Worm (Caenorhabditis elegans): ENCODE data around the gene F16H6.7.

F16H6.7 gene

ce11 chrV:18178659-18179058, 30.3 kb downstream of the F16H6.7 start, which contains the start of gene C31G12.4:
Gene C31G12.4 (minus strand): TSS chrV:18178759.
- TF ChIP-seq klf-2 (GFP tag; conservative IDR thresholded peaks at IDR 0.05) (no peak), T22C8.4 (GFP tag; IDR thresholded peaks at IDR 0.05) (no peak), tab-1 (GFP tag; IDR thresholded peaks at IDR 0.05) (no peak), cog-1 (tag; optimal IDR thresholded peaks at IDR 0.05) (no peak)

DNA sequence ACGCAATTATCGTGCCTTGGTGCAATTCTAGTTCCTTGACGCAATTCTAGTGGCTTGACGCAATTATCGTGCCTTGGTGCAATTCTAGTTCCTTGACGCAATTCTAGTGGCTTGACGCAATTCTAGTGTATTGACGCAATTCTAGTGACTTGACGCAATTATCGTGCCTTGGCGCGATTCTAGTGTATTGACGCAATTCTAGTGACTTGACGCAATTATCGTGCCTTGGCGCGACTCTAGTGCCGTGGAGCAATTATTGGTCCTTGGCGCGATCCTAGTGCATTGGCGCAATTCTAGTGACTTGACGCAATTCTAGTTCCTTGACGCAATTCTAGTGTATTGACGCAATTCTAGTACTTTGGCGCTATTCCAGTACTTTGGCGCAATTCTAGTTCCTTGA, 34.0 kb downstream of the F16H6.7 start:
- TF ChIP-seq T22C8.4 (GFP tag; IDR thresholded peaks at IDR 0.05) (0 out of 2 replicates have a peak, but pooled peaks have one; percentile 28), ztf-23 (GFP tag; IDR thresholded peaks at IDR 0.05) (0 out of 2 replicates have a peak, but pooled peaks have one; percentile 47)

- no peak for TF ChIP-seq tab-1 (GFP tag; IDR thresholded peaks at IDR 0.05)
- no peak for TF ChIP-seq ref-1 (GFP tag; conservative IDR thresholded peaks at IDR 0.05)
- no peak for TF ChIP-seq med-1 (GFP tag; optimal IDR thresholded peaks at IDR 0.05; ENCODE audit: insufficient read depth)
- TF ChIP-seq klf-2 (GFP tag; conservative IDR thresholded peaks at IDR 0.05) = no peak
- no peak for TF ChIP-seq ztf-23 (GFP tag; IDR thresholded peaks at IDR 0.05)
- TF ChIP-seq ztf-29 (GFP tag; IDR thresholded peaks at IDR 0.05) = no peak
- TF ChIP-seq T22C8.4 (GFP tag; IDR thresholded peaks at IDR 0.05) = no peak
- TF ChIP-seq cog-1 (tag; optimal IDR thresholded peaks at IDR 0.05) = no peak
- TF ChIP-seq flt-1 (GFP tag; IDR thresholded peaks at IDR 0.05) = no peak
Observed at ce11 chrV:18171568-18171967, 37.4 kb downstream of the F16H6.7 start, which contains the start of gene C14A6.8. Gene C14A6.8 (minus strand): TSS chrV:18171668.

DNA sequence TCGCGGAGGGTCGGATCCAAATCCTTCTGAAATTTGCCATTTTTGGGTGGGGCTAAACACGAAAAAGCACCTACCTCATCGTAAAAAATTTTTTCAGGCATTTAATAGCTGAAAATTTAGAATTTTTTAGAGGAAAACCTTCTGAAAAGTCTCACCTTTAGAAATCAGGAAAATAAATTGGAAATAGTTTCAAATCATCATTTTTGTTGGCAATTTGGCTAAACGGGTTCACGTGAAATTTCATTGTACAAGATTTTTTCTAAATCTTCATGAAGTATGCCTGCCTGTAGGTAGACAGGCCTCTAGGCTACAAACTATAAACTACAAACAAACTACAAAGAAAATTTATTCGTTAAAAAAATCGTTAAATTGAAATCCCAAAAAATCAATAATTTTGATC, 40.7 kb downstream of the F16H6.7 start, which contains the start of gene C14A6.7:
TSS of gene C14A6.7 (minus strand) at position 101 of the 400 bp plus-strand sequence.
- TF ChIP-seq tab-1 (GFP tag; IDR thresholded peaks at IDR 0.05) = no peak
- TF ChIP-seq cog-1 (tag; optimal IDR thresholded peaks at IDR 0.05) = no peak
- no peak for TF ChIP-seq flt-1 (GFP tag; IDR thresholded peaks at IDR 0.05)
- TF ChIP-seq T22C8.4 (GFP tag; IDR thresholded peaks at IDR 0.05) = no peak
- TF ChIP-seq ztf-23 (GFP tag; IDR thresholded peaks at IDR 0.05) = no peak
- TF ChIP-seq med-1 (GFP tag; optimal IDR thresholded peaks at IDR 0.05; ENCODE audit: insufficient read depth) = no peak
- no peak for TF ChIP-seq klf-2 (GFP tag; conservative IDR thresholded peaks at IDR 0.05)
- no peak for TF ChIP-seq ref-1 (GFP tag; conservative IDR thresholded peaks at IDR 0.05)
- TF ChIP-seq ztf-29 (GFP tag; IDR thresholded peaks at IDR 0.05) = no peak

DNA sequence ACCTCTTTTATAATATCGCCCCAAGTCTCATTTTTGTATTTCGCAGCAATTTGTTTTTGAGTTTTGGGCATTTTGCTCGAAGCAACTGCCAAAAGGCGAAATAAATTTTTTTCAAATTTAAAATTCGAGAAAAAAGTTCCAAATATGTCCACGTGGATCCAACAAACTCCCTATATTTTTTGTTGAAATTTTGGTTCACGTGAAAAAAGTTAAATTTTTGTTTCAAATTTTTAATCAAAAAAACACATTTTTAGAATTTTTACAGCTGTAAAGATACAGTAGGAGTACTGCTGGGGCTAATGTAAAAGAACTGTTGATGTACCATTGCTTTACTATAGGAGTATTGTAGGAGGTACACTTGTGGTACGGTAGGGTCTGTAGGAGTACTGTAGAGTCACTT, 41.8 kb downstream of the F16H6.7 start, which contains the start of gene C14A6.6:
TSS of gene C14A6.6 (minus strand) at position 101 of the 400 bp plus-strand sequence.
- no peak for TF ChIP-seq T22C8.4 (GFP tag; IDR thresholded peaks at IDR 0.05)
- no peak for TF ChIP-seq ref-1 (GFP tag; conservative IDR thresholded peaks at IDR 0.05)
- TF ChIP-seq cog-1 (tag; optimal IDR thresholded peaks at IDR 0.05) = no peak
- no peak for TF ChIP-seq tab-1 (GFP tag; IDR thresholded peaks at IDR 0.05)
- no peak for TF ChIP-seq ztf-23 (GFP tag; IDR thresholded peaks at IDR 0.05)
- TF ChIP-seq ztf-29 (GFP tag; IDR thresholded peaks at IDR 0.05) = no peak
- TF ChIP-seq klf-2 (GFP tag; conservative IDR thresholded peaks at IDR 0.05) = no peak

ce11 chrV:18164758-18165157, 44.2 kb downstream of the F16H6.7 start, which contains the start of gene C14A6.5:
Gene C14A6.5 (minus strand): TSS chrV:18164858.
- TF ChIP-seq ztf-29 (GFP tag; IDR thresholded peaks at IDR 0.05) (no peak), ztf-23 (GFP tag; IDR thresholded peaks at IDR 0.05) (no peak), cog-1 (tag; optimal IDR thresholded peaks at IDR 0.05) (no peak), flt-1 (GFP tag; IDR thresholded peaks at IDR 0.05) (no peak)

- TF ChIP-seq T22C8.4 (GFP tag; IDR thresholded peaks at IDR 0.05) (no peak), ztf-23 (GFP tag; IDR thresholded peaks at IDR 0.05) (no peak), klf-2 (GFP tag; conservative IDR thresholded peaks at IDR 0.05) (no peak), cog-1 (tag; optimal IDR thresholded peaks at IDR 0.05) (no peak), flt-1 (GFP tag; IDR thresholded peaks at IDR 0.05) (no peak), tab-1 (GFP tag; IDR thresholded peaks at IDR 0.05) (no peak), ref-1 (GFP tag; conservative IDR thresholded peaks at IDR 0.05) (no peak), med-1 (GFP tag; optimal IDR thresholded peaks at IDR 0.05; ENCODE audit: insufficient read depth) (no peak), ztf-29 (GFP tag; IDR thresholded peaks at IDR 0.05) (no peak)
Observed at ce11 chrV:18163434-18163833, 45.5 kb downstream of the F16H6.7 start.

- TF ChIP-seq med-1 (GFP tag; optimal IDR thresholded peaks at IDR 0.05; ENCODE audit: insufficient read depth) (no peak), ref-1 (GFP tag; conservative IDR thresholded peaks at IDR 0.05) (no peak), klf-2 (GFP tag; conservative IDR thresholded peaks at IDR 0.05) (no peak), T22C8.4 (GFP tag; IDR thresholded peaks at IDR 0.05) (no peak), ztf-23 (GFP tag; IDR thresholded peaks at IDR 0.05) (no peak), ztf-29 (GFP tag; IDR thresholded peaks at IDR 0.05) (no peak), flt-1 (GFP tag; IDR thresholded peaks at IDR 0.05) (no peak), tab-1 (GFP tag; IDR thresholded peaks at IDR 0.05) (no peak), cog-1 (tag; optimal IDR thresholded peaks at IDR 0.05) (no peak)
Observed at ce11 chrV:18162568-18162967, 46.4 kb downstream of the F16H6.7 start, which contains the start of gene C14A6.12. Gene C14A6.12 (minus strand): TSS chrV:18162668.

DNA sequence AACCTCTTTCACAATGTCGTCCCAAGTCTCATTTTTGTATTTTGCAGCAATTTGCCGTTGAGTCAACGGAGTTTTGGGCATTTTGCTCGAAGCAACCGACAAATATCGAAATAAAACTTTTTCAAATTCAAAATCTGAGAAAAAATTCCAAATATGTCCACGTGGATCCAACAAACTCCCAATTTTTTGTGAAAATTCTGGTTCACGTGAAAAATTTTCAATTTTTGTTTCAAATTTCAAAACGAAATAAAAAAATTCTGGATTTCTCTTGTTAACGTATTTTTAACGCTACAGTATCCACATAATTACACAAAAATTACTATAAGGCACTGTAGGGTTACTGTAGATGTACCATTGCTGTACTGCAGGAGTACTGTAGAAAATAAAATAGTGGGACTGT, 47.7 kb downstream of the F16H6.7 start, which contains the start of gene C14A6.13:
TSS of gene C14A6.13 (minus strand) at position 101 of the 400 bp plus-strand sequence.
- no peak for TF ChIP-seq klf-2 (GFP tag; conservative IDR thresholded peaks at IDR 0.05)
- no peak for TF ChIP-seq med-1 (GFP tag; optimal IDR thresholded peaks at IDR 0.05; ENCODE audit: insufficient read depth)
- no peak for TF ChIP-seq ref-1 (GFP tag; conservative IDR thresholded peaks at IDR 0.05)
- no peak for TF ChIP-seq cog-1 (tag; optimal IDR thresholded peaks at IDR 0.05)
- no peak for TF ChIP-seq ztf-23 (GFP tag; IDR thresholded peaks at IDR 0.05)

ce11 chrV:18158172-18158571, 50.8 kb downstream of the F16H6.7 start:
- TF ChIP-seq ref-1 (GFP tag; conservative IDR thresholded peaks at IDR 0.05) (no peak), tab-1 (GFP tag; IDR thresholded peaks at IDR 0.05) (no peak), T22C8.4 (GFP tag; IDR thresholded peaks at IDR 0.05) (no peak), ztf-29 (GFP tag; IDR thresholded peaks at IDR 0.05) (no peak), flt-1 (GFP tag; IDR thresholded peaks at IDR 0.05) (no peak), ztf-23 (GFP tag; IDR thresholded peaks at IDR 0.05) (no peak), klf-2 (GFP tag; conservative IDR thresholded peaks at IDR 0.05) (no peak), med-1 (GFP tag; optimal IDR thresholded peaks at IDR 0.05; ENCODE audit: insufficient read depth) (no peak), cog-1 (tag; optimal IDR thresholded peaks at IDR 0.05) (no peak)

Data from whole organism, midembryonic.